Fruit fly (Drosophila melanogaster): ENCODE data around the gene CG31200.

- TF ChIP-seq Ets21C (GFP tag; optimal IDR thresholded peaks at IDR 0.05) (no peak), CG8632 (GFP tag; optimal IDR thresholded peaks at IDR 0.05) (no peak), Sox15 (GFP tag; optimal IDR thresholded peaks at IDR 0.05) (no peak), Met (GFP tag; optimal IDR thresholded peaks at IDR 0.05) (no peak), CG6163 (GFP tag; IDR thresholded peaks at IDR 0.05) (0 out of 3 replicates have a peak, but pooled peaks have one; percentile 29), CG8119 (GFP tag; IDR thresholded peaks at IDR 0.05) (no peak), Hr39 (GFP tag; optimal IDR thresholded peaks at IDR 0.05) (no peak), Sox102F (GFP tag; optimal IDR thresholded peaks at IDR 0.05) (no peak), spab (GFP tag; optimal IDR thresholded peaks at IDR 0.05) (no peak), ss (GFP tag; optimal IDR thresholded peaks at IDR 0.05) (no peak), Lpt (GFP tag; optimal IDR thresholded peaks at IDR 0.05) (no peak), CG1621 (tag; optimal IDR thresholded peaks at IDR 0.05) (no peak), OdsH (GFP tag; optimal IDR thresholded peaks at IDR 0.05) (no peak)
Measured at dm6 chr3R:20791212-20791789, 46.2 kb upstream of the CG31200 start.

All from whole organism, prepupa.